Worm (Caenorhabditis elegans) whole organism, L4 larva: Measurements from ENCODE around the gene ilkp-1.

Experiments
- F49E8.2 ChIP-seq: sonication (generic microtip); optimal IDR thresholded peaks from 2 replicates; lab custom pipeline; 2016; ENCODE audit warnings: missing compliant biosample characterization, mild to moderate bottlenecking, missing genetic modification characterization, borderline replicate concordance
- ama-1 ChIP-seq: fragments of 150-350 bp; optimal IDR thresholded peaks from 2 replicates; lab custom pipeline; 2014; ENCODE audit warnings: inconsistent platforms, mixed read lengths
- daf-12 ChIP-seq: fragments of 150-350 bp; optimal IDR thresholded peaks from 2 replicates; lab custom pipeline; 2014; ENCODE audit warnings: missing biosample characterization, missing genetic modification reagents, missing genetic modification characterization
- hlh-11 ChIP-seq: fragments of 200-800 bp; sonication (Bioruptor generic); optimal IDR thresholded peaks from 2 replicates; lab custom pipeline; 2018; ENCODE audit warnings: mild to moderate bottlenecking, missing genetic modification characterization, missing compliant biosample characterization
- nhr-10 ChIP-seq: fragments of 150-350 bp; optimal IDR thresholded peaks from 2 replicates; lab custom pipeline; 2014; ENCODE audit warnings: missing biosample characterization, missing genetic modification characterization
- unc-39 ChIP-seq: sonication (generic microtip); optimal IDR thresholded peaks from 2 replicates; lab custom pipeline; 2017; ENCODE audit warnings: missing biosample characterization, missing genetic modification characterization
- unc-62 ChIP-seq, 3 experiments: fragments of 150-350 bp in 1 of 3; sonication (generic microtip); optimal IDR thresholded peaks in 2 of 3; peaks in 1 of 3; 1 replicate in 1 of 3; 2 replicates in 2 of 3; lab custom pipeline; 2014 to 2017; ENCODE audit warnings: missing biosample characterization in 3 of 3, missing genetic modification characterization in 3 of 3, missing genetic modification reagents in 3 of 3, missing genotype in 1 of 3
- zag-1 ChIP-seq: fragments of 150-350 bp; optimal IDR thresholded peaks from 2 replicates; lab custom pipeline; 2014; ENCODE audit warnings: missing biosample characterization, missing genetic modification characterization

- TF ChIP-seq hlh-11 (no peak), unc-39 (no peak), nhr-10 (tag; lab: Kevin White, UChicago) (no peak), zag-1 (tag; lab: Kevin White, UChicago) (no peak), ama-1 (lab: Kevin White, UChicago) (no peak), unc-62 (GFP tag; optimal IDR thresholded peaks at IDR 0.05 in 1 of 2; lab: Kevin White, UChicago) (peak in 1 of 2 experiments; percentile 14), unc-62 (tag; optimal IDR thresholded peaks at IDR 0.05; lab: Kevin White, UChicago) (no peak), daf-12 (tag; lab: Kevin White, UChicago) (no peak), F49E8.2 (no peak)
These were observed 1.1 kb upstream of the ilkp-1 start, which contains the start of gene F33A8.4 for ce11 chrII:11048930-11049329.
